Worm (Caenorhabditis elegans) whole organism, L1 larva: ENCODE data around the gene pqn-92.

Experiments used
- C16A3.4 ChIP-seq: fragments of 150-350 bp; optimal IDR thresholded peaks from 2 replicates; lab custom pipeline; 2014; ENCODE audit warnings: missing biosample characterization, missing genetic modification characterization
- F16B12.6 ChIP-seq: fragments of 150-350 bp; optimal IDR thresholded peaks from 2 replicates; lab custom pipeline; 2014; ENCODE audit warnings: missing biosample characterization, missing genetic modification characterization
- aly-2 ChIP-seq: fragments of 150-350 bp; optimal IDR thresholded peaks from 2 replicates; lab custom pipeline; 2014; ENCODE audit warnings: missing biosample characterization, missing genetic modification characterization
- ceh-63 ChIP-seq: fragments of 200-800 bp; sonication (Bioruptor generic); optimal IDR thresholded peaks from 2 replicates; lab custom pipeline; 2018; ENCODE audit warnings: mild to moderate bottlenecking, missing genetic modification characterization, missing compliant biosample characterization
- ceh-88 ChIP-seq: fragments of 200-800 bp; sonication (Bioruptor generic); IDR thresholded peaks from 2 replicates; pipeline ENCODE4 v1.3.6; 2022; ENCODE audit warnings: missing genetic modification characterization, missing compliant biosample characterization
- ceh-90 ChIP-seq: sonication (generic microtip); optimal IDR thresholded peaks from 2 replicates; lab custom pipeline; 2016; ENCODE audit warnings: missing genetic modification characterization, missing compliant biosample characterization
- dpl-1 ChIP-seq, 3 experiments: fragments of 150-350 bp in 2 of 3; sonication (generic microtip) in 1 of 3; optimal IDR thresholded peaks; 2 replicates each; lab custom pipeline; 2014 to 2017; ENCODE audit warnings: missing biosample characterization in 3 of 3, missing genetic modification characterization in 3 of 3, missing genetic modification reagents in 3 of 3
- efl-3 ChIP-seq: fragments of 200-800 bp; sonication (Bioruptor generic); optimal IDR thresholded peaks from 2 replicates; lab custom pipeline; 2018; ENCODE audit warnings: mild to moderate bottlenecking, missing genetic modification characterization, missing compliant biosample characterization
- egl-13 ChIP-seq: sonication (generic microtip); optimal IDR thresholded peaks from 2 replicates; lab custom pipeline; 2016; ENCODE audit warnings: missing genotype, missing genetic modification reagents, missing genetic modification characterization, missing compliant biosample characterization
- egl-27 ChIP-seq, 2 experiments: fragments of 150-350 bp in 1 of 2; sonication (generic microtip); optimal IDR thresholded peaks; 3 replicates each; lab custom pipeline; 2017 to 2018; ENCODE audit warnings: missing biosample characterization in 2 of 2, missing genetic modification characterization in 2 of 2, missing genetic modification reagents in 2 of 2
- elt-2 ChIP-seq: sonication (generic microtip); optimal IDR thresholded peaks from 2 replicates; lab custom pipeline; 2016; ENCODE audit warnings: missing genetic modification characterization, mild to moderate bottlenecking, inconsistent platforms, missing compliant biosample characterization, missing genetic modification reagents
- fkh-10 ChIP-seq: sonication (generic microtip); optimal IDR thresholded peaks from 2 replicates; lab custom pipeline; 2017; ENCODE audit warnings: missing biosample characterization, missing genetic modification reagents, missing genetic modification characterization
- fos-1 ChIP-seq: fragments of 150-350 bp; optimal IDR thresholded peaks from 2 replicates; lab custom pipeline; 2014; ENCODE audit warnings: missing biosample characterization, missing genetic modification characterization
- hpl-2 ChIP-seq: fragments of 150-350 bp; optimal IDR thresholded peaks from 2 replicates; lab custom pipeline; 2014; ENCODE audit warnings: missing biosample characterization, missing genetic modification reagents, missing genetic modification characterization
- isw-1 ChIP-seq: fragments of 200-800 bp; sonication (Bioruptor generic); IDR thresholded peaks from 2 replicates; pipeline ENCODE4 v1.3.6; 2022; ENCODE audit warnings: missing genetic modification characterization, missing compliant biosample characterization
- jun-1 ChIP-seq: fragments of 150-350 bp; optimal IDR thresholded peaks from 2 replicates; lab custom pipeline; 2014; ENCODE audit warnings: missing biosample characterization, missing genetic modification reagents, missing genetic modification characterization
- lin-13 ChIP-seq: fragments of 150-350 bp; optimal IDR thresholded peaks from 2 replicates; lab custom pipeline; 2014; ENCODE audit warnings: missing biosample characterization, missing genetic modification reagents, missing genetic modification characterization
- lin-14 ChIP-seq: fragments of 200-800 bp; sonication (Bioruptor generic); optimal IDR thresholded peaks from 2 replicates; lab custom pipeline; 2018; ENCODE audit warnings: mild to moderate bottlenecking, missing genetic modification characterization, moderate library complexity, missing compliant biosample characterization
- lin-15B ChIP-seq: fragments of 150-350 bp; sonication (generic microtip); optimal IDR thresholded peaks from 3 replicates; lab custom pipeline; 2014; ENCODE audit warnings: missing biosample characterization, missing genetic modification characterization
- lin-35 ChIP-seq, 2 experiments: fragments of 150-350 bp; optimal IDR thresholded peaks; 2 replicates each; lab custom pipeline; 2014; ENCODE audit warnings: missing biosample characterization in 2 of 2, missing genetic modification characterization in 2 of 2, missing genetic modification reagents in 2 of 2
- lir-3 ChIP-seq: sonication (generic microtip); optimal IDR thresholded peaks from 2 replicates; lab custom pipeline; 2016; ENCODE audit warnings: mild to moderate bottlenecking, missing genetic modification characterization, moderate library complexity, missing compliant biosample characterization; ENCODE audit not compliant: poor library complexity
- lsy-2 ChIP-seq, 2 experiments: fragments of 150-350 bp; optimal IDR thresholded peaks; 2 replicates each; lab custom pipeline; 2014; ENCODE audit warnings: missing biosample characterization in 2 of 2, missing genetic modification characterization in 2 of 2
- mab-9 ChIP-seq: fragments of 200-800 bp; sonication (Bioruptor generic); IDR thresholded peaks from 2 replicates; pipeline ENCODE4 v1.3.6; 2022; ENCODE audit warnings: missing genetic modification reagents, missing genetic modification characterization, missing compliant biosample characterization
- mep-1 ChIP-seq: fragments of 150-350 bp; optimal IDR thresholded peaks from 2 replicates; lab custom pipeline; 2014; ENCODE audit warnings: missing biosample characterization, missing genetic modification characterization
- nhr-11 ChIP-seq: fragments of 150-350 bp; optimal IDR thresholded peaks from 2 replicates; lab custom pipeline; 2014; ENCODE audit warnings: missing biosample characterization, missing genetic modification characterization
- nhr-19 ChIP-seq: fragments of 200-800 bp; sonication (Bioruptor generic); conservative IDR thresholded peaks from 2 replicates; pipeline ENCODE4 v1.3.6; 2022; ENCODE audit warnings: missing genetic modification characterization, missing compliant biosample characterization
- nhr-237 ChIP-seq: fragments of 150-350 bp; optimal IDR thresholded peaks from 2 replicates; lab custom pipeline; 2014; ENCODE audit warnings: missing biosample characterization, missing genetic modification characterization
- nhr-28 ChIP-seq: fragments of 150-350 bp; optimal IDR thresholded peaks from 2 replicates; lab custom pipeline; 2014; ENCODE audit warnings: missing biosample characterization, missing genetic modification characterization
- nhr-76 ChIP-seq: sonication (generic microtip); optimal IDR thresholded peaks from 2 replicates; lab custom pipeline; 2017; ENCODE audit warnings: missing biosample characterization, missing genetic modification characterization
- nhr-85 ChIP-seq: sonication (generic microtip); peaks from one replicate; lab custom pipeline; 2016; ENCODE audit warnings: missing genetic modification characterization, inconsistent platforms, missing compliant biosample characterization
- nhr-90 ChIP-seq: sonication (generic microtip); optimal IDR thresholded peaks from 2 replicates; lab custom pipeline; 2016; ENCODE audit warnings: mild to moderate bottlenecking, missing genetic modification characterization, missing compliant biosample characterization; ENCODE audit not compliant: poor library complexity
- pax-3 ChIP-seq: fragments of 200-800 bp; sonication (Bioruptor generic); optimal IDR thresholded peaks from 2 replicates; lab custom pipeline; 2018; ENCODE audit warnings: mild to moderate bottlenecking, missing genetic modification characterization, moderate library complexity, missing compliant biosample characterization
- skn-1 ChIP-seq: fragments of 150-350 bp; optimal IDR thresholded peaks from 2 replicates; lab custom pipeline; 2014; ENCODE audit warnings: missing biosample characterization, missing genetic modification characterization
- sox-4 ChIP-seq: sonication (generic microtip); optimal IDR thresholded peaks from 2 replicates; lab custom pipeline; 2016; ENCODE audit warnings: missing genetic modification characterization, missing compliant biosample characterization
- sptf-1 ChIP-seq: fragments of 150-350 bp; optimal IDR thresholded peaks from 2 replicates; lab custom pipeline; 2014; ENCODE audit warnings: missing biosample characterization, missing genetic modification characterization
- tbx-2 ChIP-seq: sonication (generic microtip); optimal IDR thresholded peaks from 2 replicates; lab custom pipeline; 2016; ENCODE audit warnings: missing genetic modification characterization, missing compliant biosample characterization
- tlp-1 ChIP-seq: fragments of 150-350 bp; optimal IDR thresholded peaks from 2 replicates; lab custom pipeline; 2014; ENCODE audit warnings: missing biosample characterization, missing genetic modification characterization
- unc-62 ChIP-seq: fragments of 150-350 bp; optimal IDR thresholded peaks from 2 replicates; lab custom pipeline; 2014; ENCODE audit warnings: missing biosample characterization, missing genetic modification reagents, missing genetic modification characterization
- unc-86 ChIP-seq: sonication (generic microtip); optimal IDR thresholded peaks from 2 replicates; lab custom pipeline; 2016; ENCODE audit warnings: missing genetic modification characterization, missing compliant biosample characterization
- unc-98 ChIP-seq: fragments of 200-800 bp; sonication (Bioruptor generic); IDR thresholded peaks from 2 replicates; pipeline ENCODE4 v1.3.6; 2022; ENCODE audit warnings: missing genetic modification characterization, missing compliant biosample characterization
- xbp-1 ChIP-seq: sonication (generic microtip); optimal IDR thresholded peaks from 2 replicates; lab custom pipeline; 2016; ENCODE audit warnings: missing genetic modification characterization, missing compliant biosample characterization
- ztf-4 ChIP-seq: fragments of 150-350 bp; optimal IDR thresholded peaks from 2 replicates; lab custom pipeline; 2014; ENCODE audit warnings: missing biosample characterization, missing genetic modification characterization

pqn-92 gene

DNA sequence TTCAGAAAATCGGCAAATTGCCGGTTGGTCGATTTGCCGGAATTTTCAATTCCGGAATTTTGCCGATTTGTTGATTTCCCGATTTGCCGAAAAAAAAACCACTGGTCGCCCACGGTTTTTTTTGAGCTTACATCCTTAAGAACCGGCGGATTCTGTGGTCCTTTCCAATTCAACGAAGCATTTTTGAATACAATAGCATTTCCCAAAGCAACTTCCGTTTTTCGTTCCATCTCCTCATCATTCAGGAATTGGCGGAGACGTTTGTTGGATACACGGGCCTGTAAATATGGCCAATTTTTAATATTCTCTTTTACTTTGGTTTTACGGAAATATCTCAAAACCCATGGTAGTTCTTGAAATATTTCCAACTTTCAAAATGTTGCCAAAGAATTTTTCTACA is 15.1 kb upstream of the pqn-92 start:
- TF ChIP-seq tlp-1 (tag; lab: Kevin White, UChicago) (no peak), isw-1 (no peak), nhr-85 (tag; lab: Kevin White, UChicago) (no peak), fkh-10 (GFP tag; lab: Kevin White, UChicago) (no peak), nhr-76 (tag; lab: Kevin White, UChicago) (no peak), ceh-90 (no peak), tbx-2 (tag; lab: Kevin White, UChicago) (no peak), efl-3 (GFP tag; lab: Kevin White, UChicago) (no peak), sptf-1 (tag; lab: Kevin White, UChicago) (no peak), nhr-11 (tag; lab: Kevin White, UChicago) (no peak)

DNA sequence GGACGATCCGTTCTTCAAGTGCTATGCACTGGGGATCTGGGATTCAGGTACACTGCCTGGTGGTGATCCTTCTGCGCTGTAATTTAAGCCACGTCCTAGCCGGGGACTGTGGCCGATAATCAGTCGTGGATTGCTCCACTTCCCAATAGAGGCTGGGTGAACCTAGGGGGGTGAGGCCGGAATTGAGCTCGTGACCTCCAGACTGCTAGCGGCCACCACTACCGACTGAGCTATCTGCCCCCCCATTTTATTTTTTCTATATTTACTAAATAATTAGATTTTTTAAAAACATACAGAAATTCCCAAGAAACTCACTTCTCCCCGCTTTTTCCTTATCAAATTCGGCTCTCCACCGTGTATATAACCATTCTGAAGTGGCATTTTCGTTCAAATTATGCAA is 10.3 kb upstream of the pqn-92 start:
- TF ChIP-seq lin-13 (no peak), unc-86 (tag; lab: Kevin White, UChicago) (no peak), elt-2 (tag; lab: Kevin White, UChicago) (no peak), mab-9 (GFP tag; lab: Robert Waterston, UW) (no peak), nhr-90 (tag; lab: Kevin White, UChicago) (no peak), xbp-1 (no peak), hpl-2 (GFP tag; lab: Kevin White, UChicago) (no peak), ztf-4 (no peak), lin-35 (GFP tag; optimal IDR thresholded peaks at IDR 0.05; lab: Kevin White, UChicago) (no peak), tbx-2 (tag; lab: Kevin White, UChicago) (no peak), lir-3 (tag; lab: Kevin White, UChicago) (no peak), jun-1 (tag; lab: Kevin White, UChicago) (no peak), skn-1 (tag; lab: Kevin White, UChicago) (no peak), pax-3 (tag; lab: Kevin White, UChicago) (no peak), nhr-19 (GFP tag; lab: Robert Waterston, UW) (no peak), nhr-85 (tag; lab: Kevin White, UChicago) (no peak), nhr-237 (tag; lab: Kevin White, UChicago) (no peak), mep-1 (tag; lab: Kevin White, UChicago) (no peak)

DNA sequence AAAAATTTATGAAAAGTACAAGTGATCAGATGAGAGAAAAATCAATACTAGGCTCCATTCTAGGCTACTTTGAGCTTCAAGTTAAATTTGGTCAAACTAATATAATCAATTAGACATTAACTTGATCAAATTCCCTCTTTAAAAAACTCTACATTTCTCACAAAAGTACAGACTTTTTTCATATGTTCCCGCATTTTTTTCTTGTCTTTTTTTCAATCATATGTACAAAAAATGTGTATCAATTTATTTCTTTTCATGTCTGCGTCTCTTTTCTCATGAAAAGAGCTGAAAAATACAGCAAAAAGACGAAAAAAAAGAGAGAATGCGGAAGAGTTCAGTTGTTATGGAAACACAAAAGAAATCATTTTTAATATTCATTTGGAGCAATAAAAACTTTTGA is 8.3 kb upstream of the pqn-92 start:
- TF ChIP-seq skn-1 (tag; lab: Kevin White, UChicago) (no peak), unc-62 (GFP tag; lab: Kevin White, UChicago) (no peak), ceh-63 (GFP tag; lab: Kevin White, UChicago) (no peak), nhr-237 (tag; lab: Kevin White, UChicago) (no peak), sox-4 (no peak), nhr-90 (tag; lab: Kevin White, UChicago) (no peak), egl-13 (tag; lab: Kevin White, UChicago) (no peak), fkh-10 (GFP tag; lab: Kevin White, UChicago) (no peak), unc-98 (GFP tag; lab: Robert Waterston, UW) (no peak), isw-1 (no peak), dpl-1 (GFP tag; optimal IDR thresholded peaks at IDR 0.05; lab: Kevin White, UChicago) (no peak), nhr-76 (tag; lab: Kevin White, UChicago) (no peak), nhr-28 (tag; lab: Kevin White, UChicago) (no peak), lir-3 (tag; lab: Kevin White, UChicago) (no peak), F16B12.6 (tag; lab: Kevin White, UChicago) (no peak), C16A3.4 (tag; lab: Kevin White, UChicago) (no peak), fos-1 (tag; lab: Kevin White, UChicago) (no peak), egl-27 (tag; optimal IDR thresholded peaks at IDR 0.05; lab: Kevin White, UChicago) (no peak), xbp-1 (no peak)

DNA sequence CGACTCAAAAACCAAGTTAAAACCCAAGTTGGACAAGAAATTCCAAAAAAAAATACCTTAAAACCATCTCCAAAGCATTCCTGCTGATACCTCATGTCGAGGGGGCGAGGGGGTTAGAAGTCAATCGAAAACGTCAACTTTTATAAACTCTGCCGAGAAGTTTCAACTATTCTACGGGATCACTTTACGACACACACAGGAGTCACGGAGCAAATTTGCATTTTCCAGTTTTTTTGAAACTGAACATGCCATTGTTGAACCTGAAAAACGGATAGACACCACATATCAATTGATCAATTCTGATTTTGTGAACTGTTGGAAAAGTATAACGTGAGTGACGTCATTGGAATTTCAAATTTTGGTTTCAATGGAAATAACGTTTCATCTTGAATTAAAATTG is 4.5 kb upstream of the pqn-92 start, which contains the start of gene mrp-8:
mrp-8 (minus strand) TSS at position 101 of the 400 bp plus-strand sequence.
- TF ChIP-seq lir-3 (tag; lab: Kevin White, UChicago) (no peak), unc-98 (GFP tag; lab: Robert Waterston, UW) (no peak), lin-13 (no peak), aly-2 (tag; lab: Kevin White, UChicago) (no peak), ceh-88 (GFP tag; lab: Robert Waterston, UW) (no peak), lin-15B (no peak), nhr-28 (tag; lab: Kevin White, UChicago) (no peak), lin-14 (no peak), lsy-2 (tag; optimal IDR thresholded peaks at IDR 0.05; lab: Kevin White, UChicago) (no peak)
- TF ChIP-seq, all 84 proteins: peak for 0
